Worm (Caenorhabditis elegans): ENCODE results near the gene F52H2.1.

The F52H2.1 gene

ce11 chrX:2531276-2531675 lies 41.6 kb upstream of the F52H2.1 start (continued):
- peak; percentile 55; the same call in 1 of the 2 replicates for TF ChIP-seq hmg-20 (GFP tag; IDR thresholded peaks at IDR 0.05)
- TF ChIP-seq D2030.7 (GFP tag; IDR thresholded peaks at IDR 0.05) = peak; percentile 58
- TF ChIP-seq Y67H2A.10 (GFP tag; conservative IDR thresholded peaks at IDR 0.05) = no peak
- TF ChIP-seq Y56A3A.18 (GFP tag; IDR thresholded peaks at IDR 0.05) = 0 out of 2 replicates have a peak, but pooled peaks have one; percentile 58
- peak; percentile 30; the same call in 1 of the 2 replicates for TF ChIP-seq cebp-1 (GFP tag; IDR thresholded peaks at IDR 0.05)
- peak; percentile 57 for TF ChIP-seq cebp-1 (tag; optimal IDR thresholded peaks at IDR 0.05)
- peak; percentile 57 for TF ChIP-seq him-1 (tag; optimal IDR thresholded peaks at IDR 0.05)
- 0 out of 2 replicates have a peak, but pooled peaks have one; percentile 20 for TF ChIP-seq ceh-100 (GFP tag; IDR thresholded peaks at IDR 0.05)
- TF ChIP-seq let-607 (tag; optimal IDR thresholded peaks at IDR 0.05) = peak; percentile 51 to 61
- TF ChIP-seq snpc-1.3 (tag; optimal IDR thresholded peaks at IDR 0.05; ENCODE audit: insufficient read depth) = peak; percentile 48
- TF ChIP-seq sdz-38 (tag; optimal IDR thresholded peaks at IDR 0.05) = no peak
- peak; percentile 53 for TF ChIP-seq lin-40 (tag; optimal IDR thresholded peaks at IDR 0.05)
- TF ChIP-seq dpl-1 (GFP tag; optimal IDR thresholded peaks at IDR 0.05) = no peak
- peak; percentile 90 for TF ChIP-seq rpc-1 (optimal IDR thresholded peaks at IDR 0.05)
- TF ChIP-seq rpc-1 (tag; optimal IDR thresholded peaks at IDR 0.05) = peak; percentile 83
- TF ChIP-seq snpc-4 (GFP tag; optimal IDR thresholded peaks at IDR 0.05) = peak; percentile 48
- TF ChIP-seq snpc-4 (tag; optimal IDR thresholded peaks at IDR 0.05) = peak; percentile 2 to 75 (median 66)
- peak; percentile 40 for TF ChIP-seq ztf-22 (GFP tag; optimal IDR thresholded peaks at IDR 0.05)
- peak; percentile 72; the same call in 1 of the 2 replicates for TF ChIP-seq ztf-25 (GFP tag; IDR thresholded peaks at IDR 0.05)
- TF ChIP-seq unc-130 (GFP tag; optimal IDR thresholded peaks at IDR 0.05) = peak; percentile 13
- peak; percentile 76 for TF ChIP-seq die-1 (tag; optimal IDR thresholded peaks at IDR 0.05)
- TF ChIP-seq B0019.2 (GFP tag; conservative IDR thresholded peaks at IDR 0.05) = no peak
- peak; percentile 32; the same call in 1 of the 2 replicates for TF ChIP-seq mcd-1 (GFP tag; IDR thresholded peaks at IDR 0.05)
- no peak for TF ChIP-seq ztf-3 (GFP tag; optimal IDR thresholded peaks at IDR 0.05)
- TF ChIP-seq efl-1 (GFP tag; optimal IDR thresholded peaks at IDR 0.05) = no peak
- peak; percentile 44 for TF ChIP-seq madf-10 (tag; optimal IDR thresholded peaks at IDR 0.05)
- TF ChIP-seq nfya-2 (GFP tag; IDR thresholded peaks at IDR 0.05) = 0 out of 2 replicates have a peak, but pooled peaks have one; percentile 67
- no peak for TF ChIP-seq unc-62 (GFP tag; optimal IDR thresholded peaks at IDR 0.05)
- TF ChIP-seq Y79H2A.3 (GFP tag; conservative IDR thresholded peaks at IDR 0.05) = no peak
- peak; percentile 20 for TF ChIP-seq attf-5 (GFP tag; optimal IDR thresholded peaks at IDR 0.05)
- no peak for TF ChIP-seq ceh-91 (GFP tag; IDR thresholded peaks at IDR 0.05)
- TF ChIP-seq ekl-4 (GFP tag; IDR thresholded peaks at IDR 0.05) = peak; percentile 61; the same call in 1 of the 2 replicates
- peak; percentile 2 for TF ChIP-seq fkh-3 (tag; optimal IDR thresholded peaks at IDR 0.05)
- peak; percentile 82 for TF ChIP-seq lin-26 (GFP tag; IDR thresholded peaks at IDR 0.05)
- no peak for TF ChIP-seq hsf-1 (GFP tag; IDR thresholded peaks at IDR 0.05)
- TF ChIP-seq mxl-1 (tag; optimal IDR thresholded peaks at IDR 0.05) = no peak
- TF ChIP-seq repo-1 (tag; optimal IDR thresholded peaks at IDR 0.05) = peak; percentile 80
- peak; percentile 44 for TF ChIP-seq lin-54 (GFP tag; optimal IDR thresholded peaks at IDR 0.05)
- no peak for TF ChIP-seq ama-1 (optimal IDR thresholded peaks at IDR 0.05)
- TF ChIP-seq ama-1 (GFP tag; optimal IDR thresholded peaks at IDR 0.05) = peak; percentile 16 to 32
- peak; percentile 42 for TF ChIP-seq mes-4 (tag; optimal IDR thresholded peaks at IDR 0.05)
- no peak for TF ChIP-seq snpc-3.4 (tag; optimal IDR thresholded peaks at IDR 0.05)
- 0 out of 2 replicates have a peak, but pooled peaks have one; percentile 42 for TF ChIP-seq ztf-28 (GFP tag; IDR thresholded peaks at IDR 0.05)
- TF ChIP-seq pbrm-1 (GFP tag; IDR thresholded peaks at IDR 0.05) = peak; percentile 69
- TF ChIP-seq F52B5.7 (tag; optimal IDR thresholded peaks at IDR 0.05) = no peak
- peak; percentile 66 for TF ChIP-seq nhr-90 (tag; optimal IDR thresholded peaks at IDR 0.05)
- peak; percentile 63 for TF ChIP-seq chd-7 (tag; optimal IDR thresholded peaks at IDR 0.05)
- TF ChIP-seq T26A5.8 (tag; optimal IDR thresholded peaks at IDR 0.05) = no peak
- TF ChIP-seq egl-18 (GFP tag; IDR thresholded peaks at IDR 0.05) = no peak
- TF ChIP-seq B0261.1 (tag; optimal IDR thresholded peaks at IDR 0.05) = peak; percentile 75
